Worm (Caenorhabditis elegans): ENCODE results near the gene Y38F1A.8.

DNA sequence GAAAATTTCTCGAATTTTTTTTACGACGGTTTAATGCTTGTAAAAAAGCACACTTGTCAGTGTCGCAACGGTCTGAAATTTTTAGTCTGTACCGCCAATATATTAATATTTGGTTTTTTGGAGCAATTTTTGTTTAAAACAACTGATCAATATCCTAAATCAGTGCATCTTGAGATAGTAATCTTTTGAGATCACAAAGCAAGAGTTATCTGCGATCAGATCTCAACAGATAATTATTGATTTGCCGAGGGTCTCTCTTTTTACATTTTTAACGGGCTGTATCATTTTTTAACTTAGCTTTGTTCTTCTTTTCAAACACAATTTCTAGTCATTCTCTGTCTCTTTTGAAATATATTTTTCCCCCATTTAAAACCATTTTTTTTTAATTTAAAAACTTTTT is 35.5 kb downstream of the Y38F1A.8 start:
- TF ChIP-seq nhr-25 (tag; optimal IDR thresholded peaks at IDR 0.05) (no peak), ama-1 (optimal IDR thresholded peaks at IDR 0.05) (no peak), nhr-28 (tag; optimal IDR thresholded peaks at IDR 0.05) (no peak), unc-39 (tag; optimal IDR thresholded peaks at IDR 0.05) (no peak), aly-2 (tag; optimal IDR thresholded peaks at IDR 0.05) (no peak), hmg-11 (tag; optimal IDR thresholded peaks at IDR 0.05) (no peak), unc-62 (GFP tag; optimal IDR thresholded peaks at IDR 0.05) (no peak), sea-2 (GFP tag; optimal IDR thresholded peaks at IDR 0.05) (no peak), elt-3 (tag; optimal IDR thresholded peaks at IDR 0.05) (no peak)
